Worm (Caenorhabditis elegans) whole organism, young adult: ENCODE data around the gene Y113G7A.13.

Experiments used
- D2030.7 ChIP-seq: fragments of 200-800 bp; sonication (Bioruptor generic); IDR thresholded peaks from 2 replicates; pipeline ENCODE4 v1.3.6; 2022; ENCODE audit warnings: missing genetic modification reagents, missing genetic modification characterization, missing compliant biosample characterization
- K12H6.12 ChIP-seq: fragments of 200-800 bp; sonication (Bioruptor generic); optimal IDR thresholded peaks from 2 replicates; lab custom pipeline; 2018; ENCODE audit warnings: mild to moderate bottlenecking, missing genetic modification characterization, missing compliant biosample characterization
- ama-1 ChIP-seq, 3 experiments: fragments of 150-350 bp in 1 of 3; sonication (generic microtip) in 2 of 3; optimal IDR thresholded peaks; 2 replicates each; lab custom pipeline; 2014 to 2018; ENCODE audit warnings: missing biosample characterization in 2 of 3, missing genetic modification characterization in 2 of 3, missing genetic modification reagents in 2 of 3
- athp-1 ChIP-seq: sonication (generic microtip); optimal IDR thresholded peaks from 2 replicates; lab custom pipeline; 2017; ENCODE audit warnings: mild to moderate bottlenecking, missing genetic modification characterization, missing compliant biosample characterization
- ceh-79 ChIP-seq: sonication (generic microtip); optimal IDR thresholded peaks from 2 replicates; lab custom pipeline; 2017; ENCODE audit warnings: mild to moderate bottlenecking, missing genetic modification characterization, missing compliant biosample characterization
- dpl-1 ChIP-seq: fragments of 150-350 bp; optimal IDR thresholded peaks from 2 replicates; lab custom pipeline; 2014; ENCODE audit warnings: missing biosample characterization, missing genetic modification reagents, missing genetic modification characterization
- hmg-20 ChIP-seq: fragments of 200-800 bp; sonication (Bioruptor generic); IDR thresholded peaks from 2 replicates; pipeline ENCODE4 v1.3.6; 2022; ENCODE audit warnings: missing genetic modification reagents, missing genetic modification characterization, missing compliant biosample characterization
- lin-40 ChIP-seq: sonication (generic microtip); optimal IDR thresholded peaks from 2 replicates; lab custom pipeline; 2016; ENCODE audit warnings: missing genetic modification characterization, mild to moderate bottlenecking, missing compliant biosample characterization, missing genotype, missing genetic modification reagents
- lsl-1 ChIP-seq: fragments of 200-800 bp; sonication (Bioruptor generic); optimal IDR thresholded peaks from 2 replicates; lab custom pipeline; 2018; ENCODE audit warnings: mild to moderate bottlenecking, missing genetic modification characterization, moderate library complexity, missing compliant biosample characterization
- nfyb-1 ChIP-seq: fragments of 200-800 bp; sonication (Bioruptor generic); IDR thresholded peaks from 2 replicates; pipeline ENCODE4 v1.3.6; 2022; ENCODE audit warnings: missing genetic modification reagents, missing genetic modification characterization, missing compliant biosample characterization
- nhr-120 ChIP-seq: fragments of 200-800 bp; sonication (Bioruptor generic); IDR thresholded peaks from 2 replicates; pipeline ENCODE4 v1.3.6; 2022; ENCODE audit warnings: missing genetic modification characterization, missing compliant biosample characterization
- pha-4 ChIP-seq: fragments of 150-350 bp; sonication (generic microtip); optimal IDR thresholded peaks from 2 replicates; lab custom pipeline; 2014; ENCODE audit warnings: missing biosample characterization, missing genetic modification reagents, missing genetic modification characterization
- unc-62 ChIP-seq: fragments of 150-350 bp; optimal IDR thresholded peaks from 2 replicates; lab custom pipeline; 2014; ENCODE audit warnings: missing biosample characterization, missing genetic modification reagents, missing genetic modification characterization

ce11 chrV:20134797-20135196 is 13.2 kb upstream of the Y113G7A.13 start:
- TF ChIP-seq ceh-79 (tag; lab: Kevin White, UChicago) (no peak), D2030.7 (GFP tag; lab: Robert Waterston, UW) (no peak), nfyb-1 (GFP tag; lab: Robert Waterston, UW) (no peak), lin-40 (tag; lab: Kevin White, UChicago) (no peak), K12H6.12 (no peak), athp-1 (tag; lab: Kevin White, UChicago) (no peak), dpl-1 (no peak), nhr-120 (GFP tag; lab: Robert Waterston, UW) (no peak), pha-4 (tag; lab: Kevin White, UChicago) (no peak), unc-62 (GFP tag; lab: Kevin White, UChicago) (no peak), ama-1 (optimal IDR thresholded peaks at IDR 0.05; lab: Kevin White, UChicago) (no peak), ama-1 (GFP tag; optimal IDR thresholded peaks at IDR 0.05; lab: Kevin White, UChicago) (no peak), lsl-1 (GFP tag; lab: Kevin White, UChicago) (no peak), hmg-20 (GFP tag; lab: Robert Waterston, UW) (no peak)
